Fruit fly (Drosophila melanogaster): Measurements from ENCODE around the gene ro.

DNA sequence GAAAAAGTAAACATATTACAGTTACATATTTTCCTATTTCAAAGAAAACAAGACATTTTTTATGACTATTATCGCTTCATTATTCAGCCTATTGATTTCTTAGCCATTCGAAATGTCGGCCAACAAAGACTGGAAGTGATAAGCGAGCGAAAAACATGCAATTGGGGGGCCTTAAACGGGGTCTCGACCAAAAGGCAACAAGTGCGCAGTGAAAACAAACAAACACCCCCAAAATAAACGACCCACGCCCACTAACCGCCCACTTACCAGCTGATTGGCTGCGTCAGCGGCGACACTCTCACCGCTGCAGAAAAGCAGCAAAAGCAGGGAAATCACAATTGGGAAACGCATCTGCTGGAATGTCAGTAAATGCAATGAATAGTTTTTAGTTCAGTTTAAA is 18.8 kb downstream of the ro start:
- TF ChIP-seq CTCF (optimal IDR thresholded peaks at IDR 0.05), result no peak
- no peak for TF ChIP-seq CG8478 (optimal IDR thresholded peaks at IDR 0.05)

Data from S2 (cell line).